Worm (Caenorhabditis elegans): Measurements from ENCODE around the gene F55A4.13.
A peak's percentile ranks its signal among the peaks of the same experiment; 100 is the strongest.

F55A4.13 gene

DNA sequence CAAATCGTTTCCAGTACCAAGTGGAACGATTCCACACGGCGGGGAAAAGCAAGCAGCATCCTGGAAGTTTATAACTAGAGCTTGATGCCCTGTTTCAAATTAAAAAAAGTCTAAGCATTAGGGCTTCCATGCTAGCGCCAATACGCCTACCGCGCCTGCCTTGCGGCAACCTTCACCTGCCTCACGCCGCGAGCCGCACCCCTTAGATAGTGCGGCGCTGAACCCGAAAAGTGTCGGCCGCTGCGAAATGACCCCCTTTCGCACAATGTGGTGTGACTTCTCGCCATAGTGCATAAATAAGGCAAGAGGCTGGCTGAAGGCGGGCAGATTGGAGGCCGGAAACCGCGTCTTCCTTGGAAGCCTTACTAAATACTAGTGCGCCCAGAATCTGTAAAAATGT lies 30.9 kb downstream of the F55A4.13 start:
- peak; percentile 38; the same call in 1 of the 2 replicates for TF ChIP-seq ztf-23 (GFP tag; IDR thresholded peaks at IDR 0.05)
- peak; percentile 39; the same call in 1 of the 2 replicates for TF ChIP-seq flt-1 (GFP tag; IDR thresholded peaks at IDR 0.05)
- no peak for TF ChIP-seq klf-2 (GFP tag; conservative IDR thresholded peaks at IDR 0.05)

DNA sequence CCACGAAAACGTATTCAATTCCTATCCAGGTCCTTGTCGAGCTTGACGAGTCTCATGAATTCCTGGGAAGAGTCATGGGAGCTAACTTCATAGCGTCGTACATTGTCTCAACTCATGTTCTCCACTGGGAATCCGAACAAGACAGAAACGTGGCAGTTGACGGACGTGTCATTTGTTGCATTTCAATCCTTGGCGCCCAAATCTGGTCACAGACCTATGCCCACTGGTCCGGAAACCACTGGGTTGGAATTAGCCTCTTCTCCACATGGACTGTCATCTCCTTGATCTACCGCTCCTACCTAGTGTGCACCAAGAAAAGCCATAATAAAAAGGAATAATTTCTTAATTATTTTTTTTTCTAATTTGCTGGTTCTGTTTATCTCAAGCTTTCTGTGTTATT lies 34.8 kb downstream of the F55A4.13 start:
- TF ChIP-seq med-1 (GFP tag; optimal IDR thresholded peaks at IDR 0.05; ENCODE audit: insufficient read depth) (no peak), ztf-23 (GFP tag; IDR thresholded peaks at IDR 0.05) (no peak), T22C8.4 (GFP tag; IDR thresholded peaks at IDR 0.05) (no peak), klf-2 (GFP tag; conservative IDR thresholded peaks at IDR 0.05) (no peak), ref-1 (GFP tag; conservative IDR thresholded peaks at IDR 0.05) (no peak), ztf-29 (GFP tag; IDR thresholded peaks at IDR 0.05) (no peak), tab-1 (GFP tag; IDR thresholded peaks at IDR 0.05) (no peak)

DNA sequence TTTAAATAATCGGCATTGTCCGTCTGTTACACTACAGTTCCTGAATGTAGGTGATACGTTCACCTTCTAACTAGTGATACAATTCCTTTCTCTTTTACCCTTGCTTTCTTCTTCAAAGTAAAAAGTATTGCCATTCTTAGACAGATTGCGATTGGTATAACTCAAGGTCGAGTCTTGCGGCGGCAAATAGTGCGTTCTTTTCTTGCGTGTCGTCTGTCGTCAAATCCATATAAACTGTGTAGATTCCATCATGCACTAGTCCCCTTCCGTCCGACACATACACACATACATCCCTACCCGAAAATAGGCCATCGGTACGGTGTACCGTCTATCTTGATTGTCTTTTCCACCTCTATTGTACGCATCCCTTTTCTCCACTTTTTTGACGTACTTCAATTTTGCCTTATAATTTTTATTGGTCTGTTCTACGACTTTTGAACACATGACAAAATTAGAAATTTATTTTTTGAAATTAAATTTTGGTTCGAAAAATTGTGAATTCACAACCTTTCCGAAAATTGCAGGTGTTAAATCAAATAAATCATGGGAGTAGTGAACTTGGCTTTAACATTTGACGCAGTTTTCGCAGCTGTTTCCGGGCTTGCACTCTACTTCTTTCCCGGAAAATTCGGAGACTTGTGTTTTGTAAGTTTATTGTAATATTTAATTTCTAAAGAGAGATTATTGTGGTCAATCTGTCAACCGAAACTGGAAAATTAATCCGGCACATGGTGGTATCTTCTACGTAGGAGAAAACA lies 36.9 kb downstream of the F55A4.13 start, which contains the start of gene C44C1.1:
Gene C44C1.1 (plus strand): TSS at position 525 of the 758 bp plus-strand sequence.
- no peak for TF ChIP-seq ztf-29 (GFP tag; IDR thresholded peaks at IDR 0.05)
- TF ChIP-seq tab-1 (GFP tag; IDR thresholded peaks at IDR 0.05), result no peak
- TF ChIP-seq ref-1 (GFP tag; conservative IDR thresholded peaks at IDR 0.05), result no peak
- TF ChIP-seq T22C8.4 (GFP tag; IDR thresholded peaks at IDR 0.05), result no peak

DNA sequence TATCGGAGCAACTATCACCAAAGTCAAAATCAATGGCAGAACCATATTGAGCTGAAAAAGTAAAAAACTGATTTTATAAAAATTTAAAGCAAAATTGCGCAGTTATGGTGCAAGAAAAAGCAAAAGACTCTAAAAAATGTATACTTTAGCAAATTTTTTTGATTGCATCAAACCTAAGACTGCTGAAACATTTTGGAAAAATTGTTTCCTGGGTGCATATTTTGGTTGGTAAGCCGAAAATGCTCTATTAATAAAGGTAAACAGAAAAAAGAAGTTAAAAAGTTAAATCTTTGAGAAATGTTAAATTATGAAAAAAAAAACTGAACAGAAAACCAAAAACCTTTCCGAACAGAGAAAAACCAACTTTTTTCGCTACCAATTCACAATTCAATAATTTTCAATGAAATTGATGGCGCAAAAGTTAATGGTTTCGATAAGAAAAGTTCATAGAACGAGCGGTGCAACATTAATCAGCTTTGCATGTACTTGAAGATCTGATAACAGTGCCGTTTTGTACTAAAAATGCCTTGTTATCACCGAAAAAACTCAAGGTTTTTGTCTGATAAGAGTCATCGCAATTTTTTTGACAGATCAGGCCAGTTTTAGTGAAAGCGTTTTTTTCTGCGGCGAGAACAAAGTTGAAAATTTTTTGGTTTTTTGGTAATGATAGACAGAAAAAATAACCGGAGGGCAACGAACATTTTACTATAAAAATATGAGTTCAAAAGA lies 39.2 kb downstream of the F55A4.13 start, which contains the start of gene abhd-3.2:
Gene abhd-3.2 (minus strand): TSS at position 51 of the 729 bp plus-strand sequence.
- TF ChIP-seq ztf-29 (GFP tag; IDR thresholded peaks at IDR 0.05), result no peak
- TF ChIP-seq flt-1 (GFP tag; IDR thresholded peaks at IDR 0.05), result no peak
- TF ChIP-seq T22C8.4 (GFP tag; IDR thresholded peaks at IDR 0.05), result no peak
- no peak for TF ChIP-seq klf-2 (GFP tag; conservative IDR thresholded peaks at IDR 0.05)
- no peak for TF ChIP-seq med-1 (GFP tag; optimal IDR thresholded peaks at IDR 0.05; ENCODE audit: insufficient read depth)
- TF ChIP-seq cog-1 (tag; optimal IDR thresholded peaks at IDR 0.05), result no peak
- TF ChIP-seq ref-1 (GFP tag; conservative IDR thresholded peaks at IDR 0.05), result no peak
- TF ChIP-seq tab-1 (GFP tag; IDR thresholded peaks at IDR 0.05), result no peak
- no peak for TF ChIP-seq ztf-23 (GFP tag; IDR thresholded peaks at IDR 0.05)

DNA sequence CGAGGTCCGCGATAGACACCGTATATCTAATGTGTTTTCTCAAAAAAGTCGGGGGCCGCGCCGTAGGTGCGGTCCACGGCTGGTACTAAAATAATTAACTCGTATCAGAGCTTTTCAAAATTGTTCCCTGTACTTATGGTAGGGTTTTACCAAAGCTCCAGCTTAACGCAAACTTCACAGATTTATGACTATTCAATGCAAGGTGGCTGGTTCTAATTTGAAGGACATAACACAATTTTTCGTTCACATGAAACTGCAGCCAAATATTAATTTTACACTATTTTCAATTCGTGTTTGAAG lies 42.2 kb downstream of the F55A4.13 start:
- TF ChIP-seq T22C8.4 (GFP tag; IDR thresholded peaks at IDR 0.05) (no peak), ref-1 (GFP tag; conservative IDR thresholded peaks at IDR 0.05) (no peak), med-1 (GFP tag; optimal IDR thresholded peaks at IDR 0.05; ENCODE audit: insufficient read depth) (no peak), klf-2 (GFP tag; conservative IDR thresholded peaks at IDR 0.05) (no peak), ztf-29 (GFP tag; IDR thresholded peaks at IDR 0.05) (no peak), flt-1 (GFP tag; IDR thresholded peaks at IDR 0.05) (no peak), cog-1 (tag; optimal IDR thresholded peaks at IDR 0.05) (no peak), ztf-23 (GFP tag; IDR thresholded peaks at IDR 0.05) (no peak), tab-1 (GFP tag; IDR thresholded peaks at IDR 0.05) (no peak)

DNA sequence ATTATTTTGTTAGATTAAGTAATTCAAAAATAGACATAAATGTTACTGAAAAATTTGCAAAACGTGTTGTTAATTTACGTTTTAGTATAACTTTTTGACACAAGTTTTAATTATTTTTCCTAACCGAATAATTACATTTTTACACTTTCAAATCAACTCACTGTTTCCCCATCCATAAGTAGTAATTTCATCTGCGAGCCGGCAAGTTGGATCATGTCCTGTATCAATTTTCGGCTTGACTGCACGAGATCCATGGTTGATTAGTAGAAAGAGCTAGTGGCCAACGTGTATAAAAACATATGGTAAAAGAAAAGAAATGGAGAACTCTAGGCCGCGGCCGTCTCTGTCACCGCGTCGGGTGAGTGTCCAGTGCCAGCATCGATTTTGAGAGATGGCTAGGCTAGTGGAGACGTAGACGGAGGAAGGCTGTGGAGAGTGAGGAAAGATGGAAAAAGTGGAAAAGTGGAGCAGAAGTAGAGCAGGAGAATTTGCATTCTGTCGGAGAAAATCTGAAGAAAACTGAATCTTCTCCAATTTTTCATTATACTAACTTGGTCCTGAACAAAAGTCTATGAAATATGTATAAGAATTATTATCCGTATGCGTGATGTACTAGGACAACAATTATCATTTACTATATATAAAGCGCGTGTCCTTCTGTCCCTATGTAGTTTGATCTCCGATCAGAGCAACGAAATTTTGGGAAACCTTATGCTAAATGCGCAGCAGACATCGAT lies 42.7 kb downstream of the F55A4.13 start, which contains the start of gene vps-45:
Gene vps-45 (minus strand): TSS at position 350 of the 737 bp plus-strand sequence.
- TF ChIP-seq T22C8.4 (GFP tag; IDR thresholded peaks at IDR 0.05) (peak; percentile 78; the same call in 1 of the 2 replicates), tab-1 (GFP tag; IDR thresholded peaks at IDR 0.05) (no peak)

DNA sequence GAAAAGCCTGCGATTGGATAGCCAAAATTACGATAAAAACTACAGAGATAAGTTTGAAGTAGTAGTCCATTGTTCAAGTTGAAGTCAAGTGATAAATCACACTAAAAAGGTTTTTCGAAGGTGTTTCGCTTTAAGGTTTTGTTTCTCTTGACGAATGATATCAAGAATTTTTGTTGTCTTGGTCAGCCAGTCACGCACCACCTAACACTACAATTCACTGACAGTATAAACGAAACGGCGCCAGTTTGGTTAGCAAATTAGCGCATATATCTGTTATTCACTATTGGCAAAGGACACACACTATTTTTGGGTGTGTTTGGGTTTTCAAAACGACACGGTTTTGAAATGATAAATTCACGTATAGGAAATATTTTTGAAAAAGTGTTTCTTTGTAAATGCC lies 47.3 kb downstream of the F55A4.13 start, which contains the start of gene C44C1.6:
Gene C44C1.6 (minus strand): TSS at position 199 of the 400 bp plus-strand sequence.
- TF ChIP-seq ref-1 (GFP tag; conservative IDR thresholded peaks at IDR 0.05) (no peak), T22C8.4 (GFP tag; IDR thresholded peaks at IDR 0.05) (no peak), cog-1 (tag; optimal IDR thresholded peaks at IDR 0.05) (no peak)

Measured in whole organism, midembryonic.